Fruit fly (Drosophila melanogaster) whole organism, embryonic: ENCODE measurements around the gene CG34429.

ENCODE experiments used
- CG14667 ChIP-seq: fragments of 200-800 bp; sonication (Bioruptor generic); IDR thresholded peaks from 2 replicates; pipeline ENCODE4 v1.3.6; 2022; ENCODE audit warnings: missing biosample characterization, missing genetic modification characterization
- CG18619 ChIP-seq: fragments of 200-800 bp; sonication (Bioruptor generic); optimal IDR thresholded peaks from 3 replicates; lab custom pipeline; 2017; ENCODE audit warnings: missing biosample characterization, mild to moderate bottlenecking, missing genetic modification characterization
- CG34376 ChIP-seq: fragments of 200-800 bp; sonication (Bioruptor generic); optimal IDR thresholded peaks from 2 replicates; lab custom pipeline; 2018; ENCODE audit warnings: missing biosample characterization, mild to moderate bottlenecking, missing genetic modification characterization
- Eip74EF ChIP-seq, 2 experiments: fragments of 200-800 bp in 1 of 2; fragments of >200 bp in 1 of 2; sonication (Bioruptor generic) in 1 of 2; optimal IDR thresholded peaks; 2 replicates each; lab custom pipeline; 2017 to 2019; ENCODE audit warnings: missing biosample characterization in 2 of 2, missing genetic modification characterization in 2 of 2, mild to moderate bottlenecking in 1 of 2, moderate library complexity in 1 of 2
- Gug ChIP-seq: fragments of 200-800 bp; sonication (Bioruptor generic); IDR thresholded peaks from 4 replicates; pipeline ENCODE4 v1.3.6; 2022; ENCODE audit warnings: missing biosample characterization, missing genetic modification characterization
- Nf-YB ChIP-seq: fragments of 200-800 bp; sonication (Bioruptor generic); optimal IDR thresholded peaks from 3 replicates; lab custom pipeline; 2019; ENCODE audit warnings: missing biosample characterization, mild to moderate bottlenecking, missing genetic modification characterization, moderate library complexity
- ase ChIP-seq: fragments of 200-800 bp; sonication (Bioruptor generic); IDR thresholded peaks from 3 replicates; pipeline ENCODE4 v1.3.6; 2022; ENCODE audit warnings: missing biosample characterization, missing genetic modification characterization
- cas ChIP-seq: fragments of 200-800 bp; sonication (Bioruptor generic); IDR thresholded peaks from 2 replicates; pipeline ENCODE4 v1.3.6; 2022; ENCODE audit warnings: missing biosample characterization, missing genetic modification characterization
- cg ChIP-seq: fragments of 200-800 bp; sonication (Bioruptor generic); optimal IDR thresholded peaks from 3 replicates; lab custom pipeline; 2019; ENCODE audit warnings: missing biosample characterization, mild to moderate bottlenecking, missing genetic modification characterization, moderate library complexity
- crc ChIP-seq: fragments of 200-800 bp; sonication (Bioruptor generic); optimal IDR thresholded peaks from 2 replicates; lab custom pipeline; 2016; ENCODE audit warnings: missing biosample characterization, missing genetic modification characterization
- kay ChIP-seq: fragments of 200-800 bp; sonication (Bioruptor generic); optimal IDR thresholded peaks from 2 replicates; lab custom pipeline; 2016; ENCODE audit warnings: missing biosample characterization, missing genetic modification characterization
- oc ChIP-seq: fragments of 200-800 bp; sonication (Bioruptor generic); optimal IDR thresholded peaks from 2 replicates; lab custom pipeline; 2018; ENCODE audit warnings: missing biosample characterization, mild to moderate bottlenecking, missing genetic modification characterization, moderate library complexity
- pzg ChIP-seq: fragments of 200-800 bp; sonication (Bioruptor generic); optimal IDR thresholded peaks from 3 replicates; lab custom pipeline; 2018; ENCODE audit warnings: missing biosample characterization, mild to moderate bottlenecking, missing genetic modification characterization, moderate library complexity
- sr ChIP-seq: fragments of 200-800 bp; sonication (Bioruptor generic); IDR thresholded peaks from 3 replicates; pipeline ENCODE4 v1.3.6; 2022; ENCODE audit warnings: missing biosample characterization, missing genetic modification characterization

dm6 chr3L:13026337-13026736, 36.5 kb upstream of the CG34429 start, which contains the start of gene Zmynd10:
- TF ChIP-seq pzg (GFP tag; lab: Kevin White, UChicago) (no peak), CG34376 (GFP tag; lab: Kevin White, UChicago) (no peak), ase (GFP tag; lab: Robert Waterston, UW) (no peak), Eip74EF (GFP tag; optimal IDR thresholded peaks at IDR 0.05; lab: Kevin White, UChicago) (no peak), kay (GFP tag; lab: Kevin White, UChicago) (no peak), CG18619 (GFP tag; lab: Kevin White, UChicago) (no peak), crc (GFP tag; lab: Kevin White, UChicago) (no peak), cas (GFP tag; lab: Robert Waterston, UW) (no peak), Nf-YB (GFP tag; lab: Kevin White, UChicago) (no peak), cg (no peak), CG14667 (no peak), Gug (GFP tag; lab: Robert Waterston, UW) (no peak), sr (GFP tag; lab: Robert Waterston, UW) (no peak), oc (tag; lab: Kevin White, UChicago) (no peak)
